Fruit fly (Drosophila melanogaster) whole organism, pupa: ENCODE data around the gene CG11498.

ENCODE experiments used
- CG13204 ChIP-seq: fragments of 200-800 bp; sonication (Bioruptor generic); optimal IDR thresholded peaks from 2 replicates; lab custom pipeline; 2018; ENCODE audit warnings: missing biosample characterization, mild to moderate bottlenecking, missing genetic modification characterization, moderate library complexity
- CG14655 ChIP-seq: fragments of 200-800 bp; sonication (Bioruptor generic); optimal IDR thresholded peaks from 3 replicates; lab custom pipeline; 2017; ENCODE audit warnings: mild to moderate bottlenecking, missing biosample characterization, missing genetic modification reagents, missing genetic modification characterization
- CG15710 ChIP-seq: fragments of 200-800 bp; sonication (Bioruptor generic); optimal IDR thresholded peaks from 2 replicates; lab custom pipeline; 2018; ENCODE audit warnings: missing biosample characterization, mild to moderate bottlenecking, missing genetic modification characterization, moderate library complexity
- CG32121 ChIP-seq: fragments of 200-800 bp; sonication (Bioruptor generic); IDR thresholded peaks from 2 replicates; pipeline ENCODE4 v1.3.6; 2022; ENCODE audit warnings: missing biosample characterization, missing genetic modification characterization
- CG34367 ChIP-seq: fragments of 200-800 bp; sonication (Bioruptor generic); optimal IDR thresholded peaks from 2 replicates; lab custom pipeline; 2018; ENCODE audit warnings: missing biosample characterization, mild to moderate bottlenecking, missing genetic modification characterization
- CG4496 ChIP-seq: fragments of 200-800 bp; sonication (Bioruptor generic); IDR thresholded peaks from 3 replicates; pipeline ENCODE4 v1.3.6; 2022; ENCODE audit warnings: missing biosample characterization, missing genetic modification characterization
- CG9948 ChIP-seq: fragments of 200-800 bp; sonication (Bioruptor generic); optimal IDR thresholded peaks from 2 replicates; lab custom pipeline; 2018; ENCODE audit warnings: missing biosample characterization, mild to moderate bottlenecking, missing genetic modification characterization, moderate library complexity
- Ets98B ChIP-seq: fragments of 200-800 bp; sonication (Bioruptor generic); IDR thresholded peaks from 2 replicates; pipeline ENCODE4 v1.3.6; 2022; ENCODE audit warnings: missing biosample characterization, missing genetic modification characterization
- Pif1B ChIP-seq: fragments of 200-800 bp; sonication (Bioruptor generic); optimal IDR thresholded peaks from 3 replicates; lab custom pipeline; 2016; ENCODE audit warnings: missing biosample characterization, missing genetic modification characterization
- Snoo ChIP-seq: fragments of 200-800 bp; sonication (Bioruptor generic); optimal IDR thresholded peaks from 3 replicates; lab custom pipeline; 2017; ENCODE audit warnings: missing biosample characterization, mild to moderate bottlenecking, missing genetic modification characterization, inconsistent platforms
- fd96Ca ChIP-seq: fragments of 200-800 bp; sonication (Bioruptor generic); IDR thresholded peaks from 3 replicates; pipeline ENCODE4 v1.3.6; 2022; ENCODE audit warnings: missing biosample characterization, missing genetic modification characterization

- TF ChIP-seq CG9948 (tag; lab: Kevin White, UChicago) (no peak), CG32121 (no peak), CG14655 (GFP tag; lab: Kevin White, UChicago) (no peak), CG4496 (GFP tag; lab: Robert Waterston, UW) (no peak), CG15710 (tag; lab: Kevin White, UChicago) (no peak), Ets98B (GFP tag; lab: Robert Waterston, UW) (no peak), Snoo (tag; lab: Kevin White, UChicago) (no peak), CG34367 (tag; lab: Kevin White, UChicago) (no peak), fd96Ca (GFP tag; lab: Robert Waterston, UW) (no peak), Pif1B (GFP tag; lab: Kevin White, UChicago) (no peak), CG13204 (GFP tag; lab: Kevin White, UChicago) (no peak)
Measured at dm6 chr3R:30114286-30114803, 45.9 kb downstream of the CG11498 start.
